Worm (Caenorhabditis elegans) whole organism, L4 larva: ENCODE results near the gene K07D4.6.
"Not testable (repeated sequence)": the region's sequence is repeated elsewhere in the genome, so short reads cannot be mapped to it uniquely, and the experiment has no call there.

Experiments used
- D1046.2 ChIP-seq: fragments of 200-800 bp; sonication (Bioruptor generic); IDR thresholded peaks from 2 replicates; pipeline ENCODE4 v1.3.6; 2022; ENCODE audit warnings: missing genetic modification characterization, missing compliant biosample characterization
- T20F7.1 ChIP-seq: fragments of 200-800 bp; sonication (Bioruptor generic); optimal IDR thresholded peaks from 2 replicates; lab custom pipeline; 2018; ENCODE audit warnings: mild to moderate bottlenecking, missing genetic modification characterization, missing compliant biosample characterization
- T26A8.4 ChIP-seq: fragments of 200-800 bp; sonication (Bioruptor generic); IDR thresholded peaks from 2 replicates; pipeline ENCODE4 v1.3.6; 2022; ENCODE audit warnings: missing genetic modification characterization, missing compliant biosample characterization
- Y48G9A.11 ChIP-seq: fragments of 200-800 bp; sonication (Bioruptor generic); IDR thresholded peaks from 2 replicates; pipeline ENCODE4 v1.3.6; 2022; ENCODE audit warnings: missing genetic modification reagents, missing genetic modification characterization, missing compliant biosample characterization
- ZK337.2 ChIP-seq: fragments of 200-800 bp; sonication (Bioruptor generic); IDR thresholded peaks from 2 replicates; pipeline ENCODE4 v1.3.6; 2022; ENCODE audit warnings: missing genetic modification reagents, missing genetic modification characterization, missing compliant biosample characterization
- aha-1 ChIP-seq: fragments of 150-350 bp; peaks from one replicate; lab custom pipeline; 2014; ENCODE audit warnings: missing biosample characterization, missing genetic modification characterization
- ceh-28 ChIP-seq: fragments of 150-350 bp; optimal IDR thresholded peaks from 2 replicates; lab custom pipeline; 2014; ENCODE audit warnings: missing biosample characterization, missing genetic modification reagents, missing genetic modification characterization
- ceh-44 ChIP-seq: fragments of 200-800 bp; sonication (Bioruptor generic); IDR thresholded peaks from 2 replicates; pipeline ENCODE4 v1.3.6; 2022; ENCODE audit warnings: missing genetic modification reagents, missing genetic modification characterization, missing compliant biosample characterization
- dmd-6 ChIP-seq: fragments of 200-800 bp; sonication (Bioruptor generic); IDR thresholded peaks from 2 replicates; pipeline ENCODE4 v1.3.6; 2022; ENCODE audit warnings: missing genetic modification reagents, missing genetic modification characterization, missing compliant biosample characterization
- dmd-9 ChIP-seq: fragments of 200-800 bp; sonication (Bioruptor generic); IDR thresholded peaks from 2 replicates; pipeline ENCODE4 v1.3.6; 2022; ENCODE audit warnings: missing genetic modification reagents, missing genetic modification characterization, missing compliant biosample characterization
- dpl-1 ChIP-seq: fragments of 150-350 bp; optimal IDR thresholded peaks from 2 replicates; lab custom pipeline; 2014; ENCODE audit warnings: missing biosample characterization, missing genetic modification reagents, missing genetic modification characterization
- fos-1 ChIP-seq: fragments of 150-350 bp; optimal IDR thresholded peaks from 2 replicates; lab custom pipeline; 2014; ENCODE audit warnings: missing biosample characterization, missing genetic modification characterization
- hlh-11 ChIP-seq: fragments of 200-800 bp; sonication (Bioruptor generic); optimal IDR thresholded peaks from 2 replicates; lab custom pipeline; 2018; ENCODE audit warnings: mild to moderate bottlenecking, missing genetic modification characterization, missing compliant biosample characterization
- hlh-30 ChIP-seq: sonication (generic microtip); optimal IDR thresholded peaks from 2 replicates; lab custom pipeline; 2017; ENCODE audit warnings: antibody characterized with exemption, mild to moderate bottlenecking, missing genetic modification characterization, missing compliant biosample characterization; ENCODE audit not compliant: insufficient read depth
- hmg-1.1 ChIP-seq: fragments of 200-800 bp; sonication (Bioruptor generic); IDR thresholded peaks from 2 replicates; pipeline ENCODE4 v1.3.6; 2022; ENCODE audit warnings: missing genetic modification reagents, missing genetic modification characterization, missing compliant biosample characterization
- lin-29 ChIP-seq: fragments of 200-800 bp; sonication (Bioruptor generic); IDR thresholded peaks from 2 replicates; pipeline ENCODE4 v1.3.6; 2022; ENCODE audit warnings: missing genetic modification reagents, missing genetic modification characterization, missing compliant biosample characterization
- lin-38 ChIP-seq: fragments of 200-800 bp; sonication (Bioruptor generic); IDR thresholded peaks from 2 replicates; pipeline ENCODE4 v1.3.6; 2022; ENCODE audit warnings: missing genetic modification reagents, missing genetic modification characterization, missing compliant biosample characterization
- lsy-2 ChIP-seq, 2 experiments: fragments of 150-350 bp in 1 of 2; sonication (generic microtip) in 1 of 2; optimal IDR thresholded peaks; 2 replicates each; lab custom pipeline; 2014 to 2017; ENCODE audit warnings: missing biosample characterization in 2 of 2, missing genetic modification characterization in 2 of 2
- madf-5 ChIP-seq, 2 experiments: fragments of 200-800 bp; sonication (Bioruptor generic); IDR thresholded peaks; 2 replicates each; pipeline ENCODE4 v1.3.6; 2022; ENCODE audit warnings: missing compliant biosample characterization in 2 of 2, missing genetic modification characterization in 2 of 2
- madf-9 ChIP-seq: fragments of 200-800 bp; sonication (Bioruptor generic); conservative IDR thresholded peaks from 2 replicates; pipeline ENCODE4 v1.3.6; 2022; ENCODE audit warnings: missing genetic modification reagents, missing genetic modification characterization, missing compliant biosample characterization
- mdl-1 ChIP-seq, 2 experiments: fragments of 150-350 bp in 1 of 2; sonication (generic microtip) in 1 of 2; optimal IDR thresholded peaks; 2 replicates each; lab custom pipeline; 2014 to 2017; ENCODE audit warnings: missing biosample characterization in 2 of 2, missing genetic modification characterization in 2 of 2
- mep-1 ChIP-seq: fragments of 150-350 bp; sonication (generic microtip); optimal IDR thresholded peaks from 3 replicates; lab custom pipeline; 2014; ENCODE audit warnings: missing biosample characterization, missing genetic modification characterization
- mes-2 ChIP-seq: sonication (generic microtip); optimal IDR thresholded peaks from 2 replicates; lab custom pipeline; 2016; ENCODE audit warnings: missing genotype, mild to moderate bottlenecking, missing genetic modification characterization, missing compliant biosample characterization; ENCODE audit not compliant: poor library complexity, severe bottlenecking
- nhr-237 ChIP-seq: sonication (generic microtip); optimal IDR thresholded peaks from 2 replicates; lab custom pipeline; 2017; ENCODE audit warnings: missing biosample characterization, missing genetic modification characterization
- nhr-25 ChIP-seq: sonication (generic microtip); optimal IDR thresholded peaks from 2 replicates; lab custom pipeline; 2017; ENCODE audit warnings: missing genetic modification characterization, mild to moderate bottlenecking, missing compliant biosample characterization, antibody characterized with exemption, moderate library complexity, borderline replicate concordance; ENCODE audit not compliant: insufficient read depth
- nhr-42 ChIP-seq: fragments of 200-800 bp; sonication (Bioruptor generic); IDR thresholded peaks from 2 replicates; pipeline ENCODE4 v1.3.6; 2022; ENCODE audit warnings: missing genetic modification characterization, missing compliant biosample characterization
- pha-4 ChIP-seq, 2 experiments: fragments of 150-350 bp in 1 of 2; fragments of 200-800 bp in 1 of 2; sonication (Bioruptor generic) in 1 of 2; IDR thresholded peaks in 1 of 2; optimal IDR thresholded peaks in 1 of 2; 2 replicates each; pipeline versions ENCODE4 v1.3.6 to Lab custom; 2014 to 2022; ENCODE audit warnings: missing genetic modification characterization in 2 of 2, missing genetic modification reagents in 2 of 2, missing biosample characterization in 1 of 2, missing compliant biosample characterization in 1 of 2
- php-3 ChIP-seq: fragments of 200-800 bp; sonication (Bioruptor generic); IDR thresholded peaks from 2 replicates; pipeline ENCODE4 v1.3.6; 2022; ENCODE audit warnings: missing genetic modification reagents, missing genetic modification characterization, missing compliant biosample characterization
- rbr-2 ChIP-seq: sonication (generic microtip); optimal IDR thresholded peaks from 2 replicates; lab custom pipeline; 2016; ENCODE audit warnings: missing genotype, missing genetic modification characterization, missing compliant biosample characterization
- set-16 ChIP-seq: fragments of 200-800 bp; sonication (Bioruptor generic); IDR thresholded peaks from 2 replicates; pipeline ENCODE4 v1.3.6; 2022; ENCODE audit warnings: missing genetic modification reagents, missing genetic modification characterization, missing compliant biosample characterization
- tra-1 ChIP-seq: fragments of 200-800 bp; sonication (Bioruptor generic); IDR thresholded peaks from 2 replicates; pipeline ENCODE4 v1.3.6; 2022; ENCODE audit warnings: missing genetic modification reagents, missing genetic modification characterization, missing compliant biosample characterization
- vab-7 ChIP-seq: fragments of 200-800 bp; sonication (Bioruptor generic); IDR thresholded peaks from 2 replicates; pipeline ENCODE4 v1.3.6; 2022; ENCODE audit warnings: missing genetic modification reagents, missing genetic modification characterization, missing compliant biosample characterization
- zfp-3 ChIP-seq: fragments of 200-800 bp; sonication (Bioruptor generic); conservative IDR thresholded peaks from 2 replicates; pipeline ENCODE4 v1.3.6; 2022; ENCODE audit warnings: missing genetic modification reagents, missing genetic modification characterization, missing compliant biosample characterization
- zip-11 ChIP-seq: fragments of 200-800 bp; sonication (Bioruptor generic); IDR thresholded peaks from 2 replicates; pipeline ENCODE4 v1.3.6; 2022; ENCODE audit warnings: missing genetic modification characterization, missing compliant biosample characterization
- ztf-11 ChIP-seq: fragments of 150-350 bp; optimal IDR thresholded peaks from 2 replicates; lab custom pipeline; 2014; ENCODE audit warnings: missing biosample characterization, missing genetic modification characterization

The K07D4.6 gene

ce11 chrII:4018617-4019016 is at the start of gene K07D4.6:
K07D4.6 (minus strand) TSS chrII:4018717.
- TF ChIP-seq hlh-11 (tag; lab: Kevin White, UChicago) (no peak), ztf-11 (tag; lab: Kevin White, UChicago) (no peak), rbr-2 (tag; lab: Kevin White, UChicago) (no peak)
- TF ChIP-seq, all 104 proteins: peak for 0

- TF ChIP-seq fos-1 (no peak), rbr-2 (tag; lab: Kevin White, UChicago) (no peak), aha-1 (peak; percentile 92), zip-11 (GFP tag; lab: Robert Waterston, UW) (no peak)
- TF ChIP-seq, all 104 proteins: peak for 1
Observed at ce11 chrII:4068141-4068540, 49.6 kb upstream of the K07D4.6 start.

- TF ChIP-seq ztf-11 (tag; lab: Kevin White, UChicago) (no peak), nhr-25 (tag; lab: Kevin White, UChicago) (no peak)
Observed at ce11 chrII:4067258-4067657, 48.7 kb upstream of the K07D4.6 start, which contains the start of gene W06A11.1. W06A11.1 (plus strand) TSS chrII:4067558.

ce11 chrII:4063997-4064396 is 45.5 kb upstream of the K07D4.6 start, which contains the start of gene fbxb-118:
fbxb-118 (minus strand) TSS chrII:4064097.
- no peak for TF ChIP-seq ceh-44 (GFP tag; lab: Robert Waterston, UW)
- no peak for TF ChIP-seq ceh-28
- TF ChIP-seq, all 104 proteins: peak for 0

- TF ChIP-seq mes-2 (tag; lab: Kevin White, UChicago) (no peak), mep-1 (tag; lab: Kevin White, UChicago) (no peak), mdl-1 (tag; optimal IDR thresholded peaks at IDR 0.05; lab: Kevin White, UChicago) (no peak), nhr-237 (no peak), madf-5 (GFP tag; IDR thresholded peaks at IDR 0.05; lab: Robert Waterston, UW) (no peak)
Observed at ce11 chrII:4062477-4062876, 44.0 kb upstream of the K07D4.6 start, which contains the start of gene gadr-4. gadr-4 (minus strand) TSS chrII:4062577.

ce11 chrII:4051196-4051595 is 32.7 kb upstream of the K07D4.6 start:
- TF ChIP-seq Y48G9A.11: peak; percentile 27; the same call in 1 of the 2 replicates

ce11 chrII:4049672-4050071 is 31.2 kb upstream of the K07D4.6 start:
- TF ChIP-seq mes-2 (tag; lab: Kevin White, UChicago) (peak; percentile 21), lsy-2 (tag; optimal IDR thresholded peaks at IDR 0.05; lab: Kevin White, UChicago) (peak in 1 of 2 experiments; percentile 78), dpl-1 (GFP tag; lab: Kevin White, UChicago) (peak; percentile 37), T26A8.4 (GFP tag; lab: Robert Waterston, UW) (peak; percentile 24; the same call in 1 of the 2 replicates), dmd-6 (GFP tag; lab: Robert Waterston, UW) (peak; percentile 85), lin-29 (GFP tag; lab: Robert Waterston, UW) (0 out of 2 replicates have a peak, but pooled peaks have one; percentile 55), hlh-30 (tag; lab: Kevin White, UChicago) (peak; percentile 26), hmg-1.1 (GFP tag; lab: Robert Waterston, UW) (peak; percentile 46), set-16 (GFP tag; lab: Robert Waterston, UW) (peak; percentile 39; the same call in 1 of the 2 replicates), pha-4 (GFP tag; IDR thresholded peaks at IDR 0.05; lab: Robert Waterston, UW) (peak; percentile 42; the same call in 1 of the 2 replicates), rbr-2 (tag; lab: Kevin White, UChicago) (peak; percentile 31), hlh-11 (tag; lab: Kevin White, UChicago) (peak; percentile 35), nhr-42 (GFP tag; lab: Robert Waterston, UW) (peak; percentile 72; the same call in 1 of the 2 replicates), dmd-9 (peak; percentile 87), tra-1 (GFP tag; lab: Robert Waterston, UW) (peak; percentile 57; the same call in 1 of the 2 replicates), ZK337.2 (GFP tag; lab: Robert Waterston, UW) (peak; percentile 76; the same call in 1 of the 2 replicates), madf-9 (GFP tag; lab: Robert Waterston, UW) (peak; percentile 60; the same call in 1 of the 2 replicates), vab-7 (0 out of 2 replicates have a peak, but pooled peaks have one; percentile 15), mdl-1 (tag; optimal IDR thresholded peaks at IDR 0.05; lab: Kevin White, UChicago) (peak in 1 of 2 experiments; percentile 58), ceh-44 (GFP tag; lab: Robert Waterston, UW) (peak; percentile 52; the same call in 1 of the 2 replicates), D1046.2 (GFP tag; lab: Robert Waterston, UW) (peak; percentile 51; the same call in 1 of the 2 replicates), lin-38 (peak; percentile 77), T20F7.1 (GFP tag; lab: Kevin White, UChicago) (peak; percentile 49), zfp-3 (peak; percentile 60; the same call in 1 of the 2 replicates), aha-1 (peak; percentile 79), php-3 (GFP tag; lab: Robert Waterston, UW) (0 out of 2 replicates have a peak, but pooled peaks have one; percentile 62)
- TF ChIP-seq pha-4 (tag; optimal IDR thresholded peaks at IDR 0.05; lab: Kevin White, UChicago): not testable (repeated sequence)
